Worm (Caenorhabditis elegans): ENCODE measurements around the gene F10C1.1.

F10C1.1 gene

ce11 chrII:5797348-5797977 lies 23.4 kb downstream of the F10C1.1 start, which contains the start of the genes msp-63 and msp-142:
msp-63 (minus strand) TSS chrII:5797448.
msp-142 (plus strand) TSS chrII:5797927.
- TF ChIP-seq C38D4.7 (GFP tag; optimal IDR thresholded peaks at IDR 0.05) (no peak), nfya-1 (tag; optimal IDR thresholded peaks at IDR 0.05) (no peak), pha-2 (tag; optimal IDR thresholded peaks at IDR 0.05) (no peak), npax-4 (tag; optimal IDR thresholded peaks at IDR 0.05) (no peak), C08G9.2 (tag; optimal IDR thresholded peaks at IDR 0.05) (no peak), dmd-4 (tag; optimal IDR thresholded peaks at IDR 0.05; ENCODE audit: borderline replicate concordance) (no peak), ceh-2 (tag; optimal IDR thresholded peaks at IDR 0.05) (no peak), ceh-48 (tag; optimal IDR thresholded peaks at IDR 0.05) (no peak), lin-11 (tag; optimal IDR thresholded peaks at IDR 0.05) (no peak), hlh-6 (tag; optimal IDR thresholded peaks at IDR 0.05) (no peak), tbx-7 (tag; optimal IDR thresholded peaks at IDR 0.05) (no peak)

- TF ChIP-seq dve-1 (tag; optimal IDR thresholded peaks at IDR 0.05) (no peak), hlh-8 (tag; optimal IDR thresholded peaks at IDR 0.05) (no peak), ceh-18 (tag; optimal IDR thresholded peaks at IDR 0.05) (no peak), gmeb-2 (tag; optimal IDR thresholded peaks at IDR 0.05) (no peak), C38D4.7 (GFP tag; optimal IDR thresholded peaks at IDR 0.05) (no peak), pros-1 (tag; optimal IDR thresholded peaks at IDR 0.05) (no peak), pax-1 (tag; optimal IDR thresholded peaks at IDR 0.05) (no peak), lim-6 (tag; optimal IDR thresholded peaks at IDR 0.05) (no peak), hlh-13 (GFP tag; optimal IDR thresholded peaks at IDR 0.05) (no peak), sox-2 (GFP tag; IDR thresholded peaks at IDR 0.05) (no peak), ceh-31 (tag; optimal IDR thresholded peaks at IDR 0.05) (no peak), fkh-6 (tag; optimal IDR thresholded peaks at IDR 0.05) (no peak), unc-86 (tag; optimal IDR thresholded peaks at IDR 0.05) (no peak), ttx-3 (tag; optimal IDR thresholded peaks at IDR 0.05) (no peak), pqm-1 (tag; optimal IDR thresholded peaks at IDR 0.05) (no peak), ceh-34 (tag; optimal IDR thresholded peaks at IDR 0.05) (no peak), ref-2 (tag; optimal IDR thresholded peaks at IDR 0.05) (no peak), nfya-1 (tag; optimal IDR thresholded peaks at IDR 0.05) (no peak), unc-42 (tag; optimal IDR thresholded peaks at IDR 0.05) (no peak)
Observed at ce11 chrII:5799553-5799952, 25.5 kb downstream of the F10C1.1 start, which contains the start of gene K05F1.8. K05F1.8 (minus strand) TSS chrII:5799653.

- TF ChIP-seq lin-11 (tag; optimal IDR thresholded peaks at IDR 0.05): no peak
- TF ChIP-seq hlh-8 (tag; optimal IDR thresholded peaks at IDR 0.05): no peak
- TF ChIP-seq pha-2 (tag; optimal IDR thresholded peaks at IDR 0.05): no peak
- no peak for TF ChIP-seq che-1 (tag; optimal IDR thresholded peaks at IDR 0.05)
- no peak for TF ChIP-seq sox-4 (tag; optimal IDR thresholded peaks at IDR 0.05)
Observed at ce11 chrII:5801075-5801474, 27.0 kb downstream of the F10C1.1 start, which contains the start of the genes K05F1.9 and K05F1.1. K05F1.9 (minus strand) TSS chrII:5801175. K05F1.1 (plus strand) TSS chrII:5801382.

ce11 chrII:5804288-5804687 lies 30.3 kb downstream of the F10C1.1 start:
- TF ChIP-seq ceh-31 (tag; optimal IDR thresholded peaks at IDR 0.05): no peak
- no peak for TF ChIP-seq gmeb-2 (tag; optimal IDR thresholded peaks at IDR 0.05)
- no peak for TF ChIP-seq ceh-34 (tag; optimal IDR thresholded peaks at IDR 0.05)
- TF ChIP-seq che-1 (tag; optimal IDR thresholded peaks at IDR 0.05): no peak
- TF ChIP-seq syd-9 (tag; optimal IDR thresholded peaks at IDR 0.05): no peak
- TF ChIP-seq fkh-10 (GFP tag; optimal IDR thresholded peaks at IDR 0.05): no peak
- no peak for TF ChIP-seq hlh-13 (GFP tag; optimal IDR thresholded peaks at IDR 0.05)
- TF ChIP-seq ceh-24 (tag; optimal IDR thresholded peaks at IDR 0.05): no peak
- TF ChIP-seq unc-55 (GFP tag; optimal IDR thresholded peaks at IDR 0.05): no peak
- TF ChIP-seq ama-1 (optimal IDR thresholded peaks at IDR 0.05): no peak
- no peak for TF ChIP-seq eyg-1 (tag; optimal IDR thresholded peaks at IDR 0.05)
- TF ChIP-seq hlh-8 (tag; optimal IDR thresholded peaks at IDR 0.05): no peak
- no peak for TF ChIP-seq sox-4 (tag; optimal IDR thresholded peaks at IDR 0.05)
- no peak for TF ChIP-seq sox-2 (GFP tag; IDR thresholded peaks at IDR 0.05)
- TF ChIP-seq ceh-6 (GFP tag; optimal IDR thresholded peaks at IDR 0.05): no peak
- no peak for TF ChIP-seq unc-3 (GFP tag; conservative IDR thresholded peaks at IDR 0.05)
- TF ChIP-seq unc-3 (tag; optimal IDR thresholded peaks at IDR 0.05): no peak
- TF ChIP-seq K02D7.2 (tag; optimal IDR thresholded peaks at IDR 0.05): no peak
- TF ChIP-seq unc-42 (tag; optimal IDR thresholded peaks at IDR 0.05): no peak
- TF ChIP-seq ceh-2 (tag; optimal IDR thresholded peaks at IDR 0.05): no peak
